Worm (Caenorhabditis elegans): ENCODE results near the gene srh-223.
A peak's percentile ranks its signal among the peaks of the same experiment; 100 is the strongest.

Gene srh-223

ce11 chrIV:4028177-4028576, 46.5 kb downstream of the srh-223 start:
- TF ChIP-seq syd-9 (tag; optimal IDR thresholded peaks at IDR 0.05) (peak; percentile 50), pros-1 (tag; optimal IDR thresholded peaks at IDR 0.05) (peak; percentile 2), ceh-48 (tag; optimal IDR thresholded peaks at IDR 0.05) (no peak), tbx-2 (tag; optimal IDR thresholded peaks at IDR 0.05) (peak; percentile 66), ceh-34 (tag; optimal IDR thresholded peaks at IDR 0.05) (peak; percentile 43), nfya-1 (tag; optimal IDR thresholded peaks at IDR 0.05) (peak; percentile 8), elt-4 (tag; optimal IDR thresholded peaks at IDR 0.05) (peak; percentile 56), zip-5 (tag; optimal IDR thresholded peaks at IDR 0.05) (no peak), madf-2 (tag; optimal IDR thresholded peaks at IDR 0.05) (no peak), ceh-18 (tag; optimal IDR thresholded peaks at IDR 0.05) (peak; percentile 91), unc-86 (tag; optimal IDR thresholded peaks at IDR 0.05) (no peak), sdc-2 (tag; optimal IDR thresholded peaks at IDR 0.05) (peak; percentile 37), F13H6.1 (tag; optimal IDR thresholded peaks at IDR 0.05) (peak; percentile 31), ceh-30 (tag; optimal IDR thresholded peaks at IDR 0.05) (no peak), C08G9.2 (tag; optimal IDR thresholded peaks at IDR 0.05) (peak; percentile 25), dmd-4 (tag; optimal IDR thresholded peaks at IDR 0.05; ENCODE audit: borderline replicate concordance) (peak; percentile 33), unc-55 (GFP tag; optimal IDR thresholded peaks at IDR 0.05) (peak; percentile 69), ref-2 (tag; optimal IDR thresholded peaks at IDR 0.05) (peak; percentile 18)

DNA sequence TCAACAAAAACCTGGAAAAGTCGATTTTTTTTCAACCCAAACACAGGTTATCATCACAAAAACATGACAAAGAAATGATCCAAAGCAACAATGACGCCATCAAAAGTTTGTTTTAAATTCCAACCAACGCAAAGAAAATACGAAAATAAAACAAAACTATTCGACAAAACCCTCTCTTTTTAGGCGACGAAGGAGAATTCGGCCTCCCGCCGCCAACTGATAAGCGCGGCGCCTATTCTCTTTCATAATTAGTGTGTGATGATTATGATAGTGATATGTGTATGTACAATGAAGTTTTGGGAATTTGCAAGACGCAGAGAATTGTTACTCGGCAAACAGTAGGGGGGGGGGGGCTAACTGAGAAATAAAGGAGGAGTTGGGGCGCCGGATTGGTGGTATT, 47.6 kb downstream of the srh-223 start:
- TF ChIP-seq pqm-1 (tag; optimal IDR thresholded peaks at IDR 0.05) (no peak), hlh-30 (tag; optimal IDR thresholded peaks at IDR 0.05; ENCODE audit: insufficient read depth) (no peak), ceh-45 (GFP tag; IDR thresholded peaks at IDR 0.05) (no peak), C08G9.2 (tag; optimal IDR thresholded peaks at IDR 0.05) (no peak), nhr-11 (tag; optimal IDR thresholded peaks at IDR 0.05) (no peak), ceh-14 (tag; optimal IDR thresholded peaks at IDR 0.05) (no peak), Y22D7AL.16 (tag; optimal IDR thresholded peaks at IDR 0.05) (no peak), dmd-4 (tag; optimal IDR thresholded peaks at IDR 0.05; ENCODE audit: borderline replicate concordance) (no peak), elt-2 (tag; optimal IDR thresholded peaks at IDR 0.05) (no peak), ceh-22 (tag; optimal IDR thresholded peaks at IDR 0.05) (no peak), C38D4.7 (GFP tag; optimal IDR thresholded peaks at IDR 0.05) (no peak), nhr-232 (tag; optimal IDR thresholded peaks at IDR 0.05) (no peak), unc-3 (GFP tag; conservative IDR thresholded peaks at IDR 0.05) (no peak), unc-3 (tag; optimal IDR thresholded peaks at IDR 0.05) (no peak)

ce11 chrIV:4030917-4031599, 49.4 kb downstream of the srh-223 start:
- TF ChIP-seq ceh-14 (tag; optimal IDR thresholded peaks at IDR 0.05) (no peak), ceh-48 (tag; optimal IDR thresholded peaks at IDR 0.05) (no peak), ceh-9 (tag; optimal IDR thresholded peaks at IDR 0.05) (no peak), lim-6 (tag; optimal IDR thresholded peaks at IDR 0.05) (no peak), hlh-15 (tag; optimal IDR thresholded peaks at IDR 0.05) (no peak), dmd-4 (tag; optimal IDR thresholded peaks at IDR 0.05; ENCODE audit: borderline replicate concordance) (no peak), lin-11 (tag; optimal IDR thresholded peaks at IDR 0.05) (no peak), sdc-2 (tag; optimal IDR thresholded peaks at IDR 0.05) (no peak), hlh-13 (GFP tag; optimal IDR thresholded peaks at IDR 0.05) (no peak), ceh-22 (tag; optimal IDR thresholded peaks at IDR 0.05) (no peak), zip-5 (tag; optimal IDR thresholded peaks at IDR 0.05) (no peak), ceh-18 (tag; optimal IDR thresholded peaks at IDR 0.05) (no peak), rnt-1 (tag; optimal IDR thresholded peaks at IDR 0.05) (no peak), fkh-10 (GFP tag; optimal IDR thresholded peaks at IDR 0.05) (no peak), dve-1 (tag; optimal IDR thresholded peaks at IDR 0.05) (no peak), pros-1 (tag; optimal IDR thresholded peaks at IDR 0.05) (no peak), ceh-19 (GFP tag; optimal IDR thresholded peaks at IDR 0.05) (no peak)

Data from whole organism, late embryonic.